Worm (Caenorhabditis elegans) whole organism, early embryonic: ENCODE data around the gene C06B3.6.

Experiments used
- B0310.2 ChIP-seq: sonication (generic microtip); optimal IDR thresholded peaks from 2 replicates; lab custom pipeline; 2016; ENCODE audit warnings: mild to moderate bottlenecking, missing genetic modification characterization, missing compliant biosample characterization
- F13C5.2 ChIP-seq: sonication (generic microtip); optimal IDR thresholded peaks from 2 replicates; lab custom pipeline; 2017; ENCODE audit warnings: mild to moderate bottlenecking, missing genetic modification characterization, inconsistent platforms, missing compliant biosample characterization
- aly-1 ChIP-seq: sonication (generic microtip); optimal IDR thresholded peaks from 2 replicates; lab custom pipeline; 2016; ENCODE audit warnings: missing genetic modification characterization, missing compliant biosample characterization
- ama-1 ChIP-seq: fragments of 150-350 bp; optimal IDR thresholded peaks from 2 replicates; lab custom pipeline; 2014
- ceh-13 ChIP-seq: fragments of 200-800 bp; sonication (Bioruptor generic); optimal IDR thresholded peaks from 2 replicates; lab custom pipeline; 2018; ENCODE audit warnings: mild to moderate bottlenecking, missing genetic modification characterization, missing compliant biosample characterization
- ceh-36 ChIP-seq: sonication (generic microtip); optimal IDR thresholded peaks from 2 replicates; lab custom pipeline; 2016; ENCODE audit warnings: missing genetic modification characterization, inconsistent platforms, missing compliant biosample characterization
- ets-7 ChIP-seq: sonication (generic microtip); optimal IDR thresholded peaks from 2 replicates; lab custom pipeline; 2016; ENCODE audit warnings: missing genotype, missing genetic modification characterization, missing compliant biosample characterization
- flt-1 ChIP-seq: fragments of 200-800 bp; sonication (Bioruptor generic); IDR thresholded peaks from 2 replicates; pipeline ENCODE4 v1.3.6; 2022; ENCODE audit warnings: missing genetic modification characterization, missing compliant biosample characterization
- hmbx-1 ChIP-seq: sonication (generic microtip); optimal IDR thresholded peaks from 2 replicates; lab custom pipeline; 2016; ENCODE audit warnings: mild to moderate bottlenecking, missing genetic modification characterization, missing compliant biosample characterization
- hmg-4 ChIP-seq: fragments of 200-800 bp; sonication (Bioruptor generic); optimal IDR thresholded peaks from 2 replicates; lab custom pipeline; 2018; ENCODE audit warnings: mild to moderate bottlenecking, missing genetic modification characterization, missing compliant biosample characterization
- hnd-1 ChIP-seq: sonication (generic microtip); optimal IDR thresholded peaks from 2 replicates; lab custom pipeline; 2016; ENCODE audit warnings: missing genetic modification characterization, missing compliant biosample characterization
- pes-1 ChIP-seq: fragments of 200-800 bp; sonication (Bioruptor generic); IDR thresholded peaks from 2 replicates; pipeline ENCODE4 v1.3.6; 2022; ENCODE audit warnings: missing genetic modification reagents, missing genetic modification characterization, missing compliant biosample characterization
- scrt-1 ChIP-seq: fragments of 200-800 bp; sonication (Bioruptor generic); IDR thresholded peaks from 2 replicates; pipeline ENCODE4 v1.3.6; 2022; ENCODE audit warnings: missing genetic modification characterization, missing compliant biosample characterization
- sea-1 ChIP-seq: fragments of 200-800 bp; sonication (Bioruptor generic); conservative IDR thresholded peaks from 2 replicates; pipeline ENCODE4 v1.3.6; 2022; ENCODE audit warnings: missing genetic modification characterization, missing compliant biosample characterization
- tbx-11 ChIP-seq: fragments of 200-800 bp; sonication (Bioruptor generic); IDR thresholded peaks from 2 replicates; pipeline ENCODE4 v1.3.6; 2022; ENCODE audit warnings: missing genetic modification characterization, missing compliant biosample characterization
- tbx-37 ChIP-seq: fragments of 200-800 bp; sonication (Bioruptor generic); conservative IDR thresholded peaks from 2 replicates; pipeline ENCODE4 v1.3.6; 2022; ENCODE audit warnings: missing genetic modification reagents, missing genetic modification characterization, missing compliant biosample characterization
- tra-4 ChIP-seq: sonication (generic microtip); optimal IDR thresholded peaks from 2 replicates; lab custom pipeline; 2017; ENCODE audit warnings: missing genetic modification characterization, missing compliant biosample characterization

Gene C06B3.6

ce11 chrV:13899213-13899612, 9.6 kb downstream of the C06B3.6 start, which contains the start of gene oac-3:
TSS of gene oac-3 (plus strand) at chrV:13899513.
- TF ChIP-seq ets-7 (tag; lab: Kevin White, UChicago) (no peak), pes-1 (GFP tag; lab: Robert Waterston, UW) (no peak), B0310.2 (no peak), tbx-37 (no peak), flt-1 (GFP tag; lab: Robert Waterston, UW) (no peak), hmg-4 (GFP tag; lab: Kevin White, UChicago) (no peak), hnd-1 (tag; lab: Kevin White, UChicago) (no peak)

- TF ChIP-seq hmbx-1 (tag; lab: Kevin White, UChicago) (no peak), ets-7 (tag; lab: Kevin White, UChicago) (no peak), B0310.2 (no peak), flt-1 (GFP tag; lab: Robert Waterston, UW) (no peak), ceh-36 (no peak), pes-1 (GFP tag; lab: Robert Waterston, UW) (no peak), hnd-1 (tag; lab: Kevin White, UChicago) (no peak), aly-1 (tag; lab: Kevin White, UChicago) (no peak), ceh-13 (GFP tag; lab: Kevin White, UChicago) (no peak), hmg-4 (GFP tag; lab: Kevin White, UChicago) (no peak), ama-1 (lab: Kevin White, UChicago) (no peak), tra-4 (tag; lab: Kevin White, UChicago) (no peak), F13C5.2 (tag; lab: Kevin White, UChicago) (no peak), scrt-1 (GFP tag; lab: Robert Waterston, UW) (no peak), tbx-11 (no peak), tbx-37 (no peak), sea-1 (GFP tag; lab: Robert Waterston, UW) (no peak)
Observed at ce11 chrV:13898356-13898755, 10.4 kb downstream of the C06B3.6 start, which contains the start of gene cyp-35C1. TSS of gene cyp-35C1 (minus strand) at chrV:13898487.

DNA sequence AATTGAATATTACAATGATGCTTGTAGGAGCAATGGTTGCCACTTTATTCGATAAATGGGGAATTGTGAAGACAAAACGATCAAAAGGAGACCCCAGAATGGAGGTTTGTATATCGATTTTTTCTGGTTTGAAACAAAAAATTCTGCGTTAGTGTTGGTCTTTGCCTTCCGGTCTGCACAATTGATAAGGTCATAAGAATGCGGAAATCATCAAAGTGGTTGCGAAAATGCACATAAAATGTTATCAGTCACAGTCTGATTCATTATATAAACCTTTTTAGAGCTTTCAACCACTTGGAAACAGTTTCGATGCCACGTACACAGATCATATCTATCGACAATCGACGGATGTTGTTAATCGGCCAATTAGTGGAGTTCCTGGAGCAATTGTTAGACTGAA, 15.2 kb downstream of the C06B3.6 start:
- TF ChIP-seq tbx-11 = no peak
- TF ChIP-seq flt-1 (GFP tag; lab: Robert Waterston, UW) = no peak
- TF ChIP-seq aly-1 (tag; lab: Kevin White, UChicago) = no peak
- TF ChIP-seq F13C5.2 (tag; lab: Kevin White, UChicago) = no peak
- no peak for TF ChIP-seq tbx-37
- no peak for TF ChIP-seq sea-1 (GFP tag; lab: Robert Waterston, UW)
- TF ChIP-seq tra-4 (tag; lab: Kevin White, UChicago) = no peak
- TF ChIP-seq ceh-36 = no peak
- no peak for TF ChIP-seq pes-1 (GFP tag; lab: Robert Waterston, UW)
- TF ChIP-seq ceh-13 (GFP tag; lab: Kevin White, UChicago) = no peak
- no peak for TF ChIP-seq ama-1 (lab: Kevin White, UChicago)
- TF ChIP-seq hmg-4 (GFP tag; lab: Kevin White, UChicago) = no peak
- no peak for TF ChIP-seq B0310.2
- TF ChIP-seq ets-7 (tag; lab: Kevin White, UChicago) = no peak
- TF ChIP-seq hmbx-1 (tag; lab: Kevin White, UChicago) = no peak

DNA sequence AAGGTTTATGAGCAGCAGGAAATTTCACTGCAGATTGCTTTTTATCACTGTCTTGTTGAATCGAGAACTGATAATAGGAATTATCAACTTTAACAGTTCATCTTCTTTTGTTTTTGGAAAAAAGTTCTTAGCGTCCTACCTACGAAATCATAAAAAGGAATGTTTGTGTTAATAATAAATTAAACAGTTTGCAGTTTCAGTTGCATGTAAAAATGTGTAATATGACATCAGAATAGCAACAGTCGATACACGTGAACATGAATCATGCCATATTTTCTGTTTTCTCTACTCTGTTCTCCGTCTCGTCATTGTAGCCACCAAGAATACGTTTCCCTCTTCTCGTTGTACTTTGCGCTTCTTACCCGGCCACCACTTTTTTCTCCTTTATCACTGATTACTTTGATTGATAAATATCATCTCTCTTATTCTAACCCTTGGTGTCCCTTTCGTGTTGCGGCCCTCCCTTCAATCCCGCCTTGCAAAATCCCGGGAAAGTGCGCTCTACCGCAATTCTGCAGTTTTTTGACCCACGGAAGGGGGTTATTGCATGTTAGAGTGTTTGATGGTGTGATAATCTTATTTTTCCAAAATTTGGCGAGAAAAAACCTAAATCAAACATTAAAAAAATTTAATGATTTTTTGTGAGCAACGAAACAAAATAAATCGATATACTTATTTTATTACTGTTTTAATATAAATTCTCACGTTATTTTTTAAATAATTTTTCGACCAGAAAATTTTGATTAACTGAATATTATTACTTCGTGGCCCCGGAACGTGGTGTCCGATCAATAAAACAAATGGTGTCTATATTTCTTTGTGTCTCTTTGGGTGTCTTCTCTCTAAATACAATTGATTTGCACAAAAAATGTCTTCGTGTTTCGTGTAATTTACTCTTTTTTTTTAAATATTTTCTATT, 16.1 kb downstream of the C06B3.6 start, which contains the start of gene sptl-3:
Gene sptl-3, plus strand, starts transcription at position 869 of the 919 bp plus-strand sequence.
- TF ChIP-seq F13C5.2 (tag; lab: Kevin White, UChicago) (no peak), tbx-11 (no peak), tbx-37 (no peak), hmg-4 (GFP tag; lab: Kevin White, UChicago) (no peak), flt-1 (GFP tag; lab: Robert Waterston, UW) (no peak)

DNA sequence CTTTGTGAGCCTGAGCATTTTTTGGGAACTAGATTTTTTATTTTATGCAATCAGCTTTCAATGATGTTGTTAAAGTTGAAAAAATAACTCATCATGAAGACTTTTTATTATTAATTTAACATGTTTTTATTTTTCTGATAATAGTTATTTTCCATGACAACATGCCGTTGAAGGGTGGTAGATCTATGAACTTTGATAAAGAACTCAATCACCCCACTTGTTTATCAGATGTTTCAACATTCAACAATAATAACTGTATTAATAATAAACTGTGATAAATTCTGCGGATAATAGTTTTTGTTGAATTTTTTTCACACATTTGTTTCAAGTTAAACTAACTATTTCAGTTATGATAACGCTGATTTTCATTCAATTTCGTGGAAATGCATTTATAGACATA, 17.3 kb downstream of the C06B3.6 start:
- no peak for TF ChIP-seq aly-1 (tag; lab: Kevin White, UChicago)
- TF ChIP-seq sea-1 (GFP tag; lab: Robert Waterston, UW) = no peak
- TF ChIP-seq flt-1 (GFP tag; lab: Robert Waterston, UW) = no peak
- TF ChIP-seq tbx-11 = no peak
- no peak for TF ChIP-seq tbx-37
- no peak for TF ChIP-seq ets-7 (tag; lab: Kevin White, UChicago)
- no peak for TF ChIP-seq hnd-1 (tag; lab: Kevin White, UChicago)
- TF ChIP-seq hmg-4 (GFP tag; lab: Kevin White, UChicago) = no peak
- no peak for TF ChIP-seq ceh-13 (GFP tag; lab: Kevin White, UChicago)
- no peak for TF ChIP-seq pes-1 (GFP tag; lab: Robert Waterston, UW)
- TF ChIP-seq ceh-36 = no peak
- TF ChIP-seq B0310.2 = no peak
- TF ChIP-seq scrt-1 (GFP tag; lab: Robert Waterston, UW) = no peak
- TF ChIP-seq F13C5.2 (tag; lab: Kevin White, UChicago) = no peak
- TF ChIP-seq ama-1 (lab: Kevin White, UChicago) = no peak
- no peak for TF ChIP-seq hmbx-1 (tag; lab: Kevin White, UChicago)
- TF ChIP-seq tra-4 (tag; lab: Kevin White, UChicago) = no peak

DNA sequence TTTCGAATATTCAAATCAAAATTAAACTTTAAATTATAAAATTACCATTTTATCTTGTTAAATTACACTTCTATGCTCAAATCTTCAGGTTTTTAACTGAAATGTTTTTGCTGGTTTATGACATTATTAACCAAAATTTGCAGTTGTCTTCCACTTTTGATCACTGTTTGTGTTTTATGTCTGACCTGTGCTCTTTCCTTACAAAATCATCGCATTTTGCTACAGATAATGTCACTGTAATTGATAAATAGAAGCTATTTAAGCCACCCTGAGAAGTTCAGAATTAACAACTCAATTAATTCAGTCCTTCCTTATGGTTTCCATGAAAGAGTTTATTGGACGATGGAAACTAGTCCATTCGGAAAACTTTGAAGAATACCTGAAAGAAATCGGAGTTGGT, 18.3 kb downstream of the C06B3.6 start, which contains the start of gene lbp-8:
Gene lbp-8, plus strand, starts transcription at position 301 of the 400 bp plus-strand sequence.
- TF ChIP-seq scrt-1 (GFP tag; lab: Robert Waterston, UW) = no peak
- no peak for TF ChIP-seq tbx-11
- no peak for TF ChIP-seq aly-1 (tag; lab: Kevin White, UChicago)
- TF ChIP-seq ets-7 (tag; lab: Kevin White, UChicago) = no peak
- TF ChIP-seq sea-1 (GFP tag; lab: Robert Waterston, UW) = no peak
- no peak for TF ChIP-seq hnd-1 (tag; lab: Kevin White, UChicago)

DNA sequence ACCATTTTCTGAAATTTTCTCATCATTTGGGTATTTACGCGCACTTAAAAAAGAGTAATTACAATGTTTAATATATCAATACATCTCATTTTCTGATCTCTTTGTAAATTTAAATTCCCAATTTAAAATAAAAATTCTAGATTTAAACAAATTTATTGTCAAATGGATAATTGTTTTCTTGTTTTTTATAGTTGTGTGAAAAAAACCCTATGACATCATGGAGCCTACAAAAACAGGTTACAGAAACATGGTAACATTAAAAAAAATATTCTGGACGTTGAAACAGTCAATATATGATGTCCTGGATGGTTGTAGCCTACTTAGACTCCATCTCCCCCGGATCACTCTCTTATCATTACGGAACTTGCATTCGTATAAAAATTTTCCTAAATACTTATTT, 19.3 kb downstream of the C06B3.6 start, which contains the start of gene spp-12:
Gene spp-12, plus strand, starts transcription at position 301 of the 400 bp plus-strand sequence.
- TF ChIP-seq sea-1 (GFP tag; lab: Robert Waterston, UW) (no peak), B0310.2 (no peak), ama-1 (lab: Kevin White, UChicago) (no peak), ceh-36 (no peak), pes-1 (GFP tag; lab: Robert Waterston, UW) (no peak), tbx-11 (no peak), tbx-37 (no peak), scrt-1 (GFP tag; lab: Robert Waterston, UW) (no peak), F13C5.2 (tag; lab: Kevin White, UChicago) (no peak), tra-4 (tag; lab: Kevin White, UChicago) (no peak), ets-7 (tag; lab: Kevin White, UChicago) (no peak), ceh-13 (GFP tag; lab: Kevin White, UChicago) (no peak), hmbx-1 (tag; lab: Kevin White, UChicago) (no peak), hnd-1 (tag; lab: Kevin White, UChicago) (no peak), aly-1 (tag; lab: Kevin White, UChicago) (no peak), flt-1 (GFP tag; lab: Robert Waterston, UW) (no peak), hmg-4 (GFP tag; lab: Kevin White, UChicago) (no peak)
